Worm (Caenorhabditis elegans) whole organism, L2 larva: Measurements from ENCODE around the gene cyp-29A2.

ENCODE experiments used
- lin-39 ChIP-seq: fragments of 150-350 bp; optimal IDR thresholded peaks from 2 replicates; lab custom pipeline; 2014; ENCODE audit warnings: missing biosample characterization, missing genetic modification reagents, missing genetic modification characterization
- mbf-1 ChIP-seq: sonication (generic microtip); optimal IDR thresholded peaks from 2 replicates; lab custom pipeline; 2017; ENCODE audit warnings: missing biosample characterization, missing genetic modification characterization
- unc-39 ChIP-seq: fragments of 150-350 bp; optimal IDR thresholded peaks from 2 replicates; lab custom pipeline; 2014; ENCODE audit warnings: missing biosample characterization, missing genetic modification characterization

- TF ChIP-seq mbf-1 (tag; lab: Kevin White, UChicago) (no peak), lin-39 (no peak), unc-39 (tag; lab: Kevin White, UChicago) (no peak)
Measured at ce11 chrV:11265482-11265881, 48.1 kb downstream of the cyp-29A2 start, which contains the start of gene cln-3.1.
